Worm (Caenorhabditis elegans) whole organism, young adult: ENCODE measurements around the gene W02B3.7.

Source experiments
- bed-1 ChIP-seq: fragments of 200-800 bp; sonication (Bioruptor generic); IDR thresholded peaks from 2 replicates; pipeline ENCODE4 v1.3.6; 2022; ENCODE audit warnings: missing genetic modification reagents, missing genetic modification characterization, missing compliant biosample characterization
- dpl-1 ChIP-seq: fragments of 150-350 bp; optimal IDR thresholded peaks from 2 replicates; lab custom pipeline; 2014; ENCODE audit warnings: missing biosample characterization, missing genetic modification reagents, missing genetic modification characterization
- mcd-1 ChIP-seq: fragments of 200-800 bp; sonication (Bioruptor generic); IDR thresholded peaks from 2 replicates; pipeline ENCODE4 v1.3.6; 2022; ENCODE audit warnings: missing genetic modification reagents, missing genetic modification characterization, missing compliant biosample characterization
- nfya-1 ChIP-seq: sonication (generic microtip); optimal IDR thresholded peaks from 2 replicates; lab custom pipeline; 2017; ENCODE audit warnings: antibody characterized with exemption, missing compliant biosample characterization, missing genetic modification characterization, borderline replicate concordance; ENCODE audit not compliant: insufficient read depth
- snpc-1.1 ChIP-seq: sonication (generic microtip); optimal IDR thresholded peaks from 2 replicates; lab custom pipeline; 2017; ENCODE audit warnings: missing genetic modification characterization, mild to moderate bottlenecking, missing compliant biosample characterization, antibody characterized with exemption, moderate library complexity, missing genotype, missing genetic modification reagents; ENCODE audit not compliant: insufficient read depth
- tlf-1 ChIP-seq: fragments of 200-800 bp; sonication (Bioruptor generic); optimal IDR thresholded peaks from 2 replicates; lab custom pipeline; 2018; ENCODE audit warnings: mild to moderate bottlenecking, missing genetic modification characterization, missing compliant biosample characterization
- unc-130 ChIP-seq: sonication (generic microtip); optimal IDR thresholded peaks from 2 replicates; lab custom pipeline; 2016; ENCODE audit warnings: missing genetic modification reagents, missing genetic modification characterization, missing compliant biosample characterization
- ztf-6 ChIP-seq: fragments of 200-800 bp; sonication (Bioruptor generic); IDR thresholded peaks from 2 replicates; pipeline ENCODE4 v1.3.6; 2022; ENCODE audit warnings: missing genetic modification reagents, missing genetic modification characterization, missing compliant biosample characterization

DNA sequence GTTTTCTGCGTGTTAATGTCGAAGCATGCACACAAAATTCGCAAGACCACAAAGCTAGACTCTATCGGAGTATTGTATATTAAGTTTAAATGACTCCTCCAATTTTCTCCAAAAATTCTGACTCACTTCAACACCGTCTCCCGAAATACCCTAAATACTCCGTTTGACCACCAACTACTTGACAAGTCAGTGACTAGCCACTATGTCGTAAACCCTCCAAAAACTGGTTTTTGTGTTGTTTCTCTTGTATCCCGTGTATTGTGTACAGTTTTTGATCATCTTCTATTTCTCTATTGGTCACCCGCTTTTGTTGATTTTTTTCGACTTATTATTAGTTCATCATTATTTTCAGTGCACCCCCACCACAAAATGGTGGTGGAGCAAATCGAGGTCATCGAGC, 33.5 kb downstream of the W02B3.7 start, which contains the start of gene C09F5.1:
- TF ChIP-seq bed-1 (GFP tag; lab: Robert Waterston, UW) (no peak), dpl-1 (GFP tag; lab: Kevin White, UChicago) (no peak), snpc-1.1 (tag; lab: Kevin White, UChicago) (no peak), mcd-1 (GFP tag; lab: Robert Waterston, UW) (no peak), tlf-1 (GFP tag; lab: Kevin White, UChicago) (no peak), unc-130 (GFP tag; lab: Kevin White, UChicago) (no peak), ztf-6 (GFP tag; lab: Robert Waterston, UW) (no peak), nfya-1 (tag; lab: Kevin White, UChicago) (no peak)
